Worm (Caenorhabditis elegans): ENCODE measurements around the gene F16G10.13.

DNA sequence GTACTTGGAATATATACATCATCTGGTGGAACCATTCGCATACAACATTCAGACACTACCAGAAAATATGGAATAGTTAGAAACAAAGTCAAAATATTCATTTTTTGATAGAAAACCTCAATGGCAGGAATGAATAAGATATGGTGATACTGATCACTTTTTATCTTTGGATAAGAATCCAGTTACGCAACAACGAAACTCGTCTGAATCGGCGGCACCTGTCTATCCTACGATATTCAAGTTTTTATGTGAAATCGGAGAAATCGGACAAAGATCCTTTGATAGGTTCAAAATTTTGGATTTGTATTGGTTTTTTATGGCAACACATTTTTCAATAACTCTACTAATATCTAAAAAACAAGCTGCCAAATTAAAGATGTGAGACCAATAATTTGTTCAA is 3.1 kb upstream of the F16G10.13 start, which contains the start of gene F16G10.14:
- TF ChIP-seq aly-2 (tag; optimal IDR thresholded peaks at IDR 0.05): no peak
- TF ChIP-seq fos-1 (tag; optimal IDR thresholded peaks at IDR 0.05): no peak
- TF ChIP-seq ama-1 (optimal IDR thresholded peaks at IDR 0.05): no peak
- no peak for TF ChIP-seq mab-5 (tag; optimal IDR thresholded peaks at IDR 0.05)
- no peak for TF ChIP-seq nhr-25 (tag; optimal IDR thresholded peaks at IDR 0.05)
- TF ChIP-seq unc-62 (GFP tag; optimal IDR thresholded peaks at IDR 0.05): no peak
- TF ChIP-seq nhr-6 (tag; optimal IDR thresholded peaks at IDR 0.05): no peak
- TF ChIP-seq ceh-82 (tag; optimal IDR thresholded peaks at IDR 0.05): no peak
- no peak for TF ChIP-seq elt-1 (tag; optimal IDR thresholded peaks at IDR 0.05)
- TF ChIP-seq unc-39 (tag; optimal IDR thresholded peaks at IDR 0.05): no peak
- no peak for TF ChIP-seq nhr-11 (tag; optimal IDR thresholded peaks at IDR 0.05)
- TF ChIP-seq sma-3 (GFP tag; optimal IDR thresholded peaks at IDR 0.05): no peak
- no peak for TF ChIP-seq C34F6.9 (tag; optimal IDR thresholded peaks at IDR 0.05)
- TF ChIP-seq ceh-16 (tag; optimal IDR thresholded peaks at IDR 0.05): no peak
